Worm (Caenorhabditis elegans): ENCODE measurements around the gene Y42G9A.2.

Gene Y42G9A.2

DNA sequence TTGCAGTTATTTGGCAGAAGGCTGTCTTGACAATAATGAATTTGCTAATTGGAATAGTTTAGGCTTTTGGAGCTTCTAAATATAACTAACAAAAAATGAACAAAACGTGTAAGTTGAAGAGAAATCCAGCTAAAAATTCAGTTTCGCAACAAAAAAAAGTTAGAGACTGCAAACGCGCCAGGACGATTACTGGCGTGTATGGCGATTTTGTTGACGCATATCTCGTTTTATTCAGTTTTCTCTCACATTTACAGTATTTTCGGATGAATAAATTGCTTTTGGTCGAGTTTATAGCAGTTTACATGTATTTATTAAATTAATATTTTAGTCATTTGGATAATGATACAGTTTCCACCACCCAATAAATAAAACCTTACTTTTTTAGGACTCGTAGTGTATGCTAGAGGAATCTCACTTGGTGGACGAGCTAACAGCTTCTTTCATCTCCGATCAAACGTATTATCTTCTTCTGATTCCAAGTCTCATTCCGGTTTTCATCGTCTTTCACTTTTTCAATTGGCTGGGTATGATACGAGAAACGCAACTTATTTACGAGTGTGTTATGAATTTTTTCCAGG is 25.1 kb downstream of the Y42G9A.2 start, which contains the start of the genes abcf-3 and F42A10.5 (continued):
- TF ChIP-seq F37B4.10 (GFP tag; IDR thresholded peaks at IDR 0.05) (no peak), lin-54 (GFP tag; optimal IDR thresholded peaks at IDR 0.05) (peak; percentile 64), dox-1 (GFP tag; IDR thresholded peaks at IDR 0.05) (no peak), nfyb-1 (GFP tag; IDR thresholded peaks at IDR 0.05) (0 out of 2 replicates have a peak, but pooled peaks have one; percentile 40), hmg-20 (GFP tag; IDR thresholded peaks at IDR 0.05) (no peak), F10E7.11 (tag; optimal IDR thresholded peaks at IDR 0.05) (no peak), egrh-3 (GFP tag; IDR thresholded peaks at IDR 0.05) (no peak), lag-1 (GFP tag; IDR thresholded peaks at IDR 0.05) (no peak), lsy-27 (tag; optimal IDR thresholded peaks at IDR 0.05; ENCODE audit: borderline replicate concordance, insufficient read depth) (no peak), lsl-1 (GFP tag; optimal IDR thresholded peaks at IDR 0.05) (peak; percentile 47), B0035.1 (tag; optimal IDR thresholded peaks at IDR 0.05) (no peak), madf-10 (tag; optimal IDR thresholded peaks at IDR 0.05) (no peak), akir-1 (GFP tag; optimal IDR thresholded peaks at IDR 0.05) (no peak), nhr-120 (GFP tag; IDR thresholded peaks at IDR 0.05) (no peak), pbrm-1 (GFP tag; IDR thresholded peaks at IDR 0.05) (peak; percentile 41; the same call in 1 of the 2 replicates), F23B12.7 (tag; optimal IDR thresholded peaks at IDR 0.05; ENCODE audit: insufficient read depth) (no peak), zim-3 (tag; optimal IDR thresholded peaks at IDR 0.05) (no peak), T07F8.4 (tag; optimal IDR thresholded peaks at IDR 0.05) (no peak), B0019.2 (GFP tag; conservative IDR thresholded peaks at IDR 0.05) (no peak), unc-62 (GFP tag; optimal IDR thresholded peaks at IDR 0.05) (no peak), ama-1 (optimal IDR thresholded peaks at IDR 0.05) (no peak), ama-1 (GFP tag; optimal IDR thresholded peaks at IDR 0.05) (no peak), F57A8.1 (GFP tag; optimal IDR thresholded peaks at IDR 0.05) (no peak), ceh-100 (GFP tag; IDR thresholded peaks at IDR 0.05) (no peak), athp-1 (tag; optimal IDR thresholded peaks at IDR 0.05) (no peak), tlf-1 (GFP tag; optimal IDR thresholded peaks at IDR 0.05) (peak; percentile 26), ekl-4 (GFP tag; IDR thresholded peaks at IDR 0.05) (no peak), him-1 (tag; optimal IDR thresholded peaks at IDR 0.05) (no peak), ceh-79 (tag; optimal IDR thresholded peaks at IDR 0.05) (no peak), madf-8 (GFP tag; conservative IDR thresholded peaks at IDR 0.05) (no peak), mcd-1 (GFP tag; IDR thresholded peaks at IDR 0.05) (peak; percentile 66), pha-4 (tag; optimal IDR thresholded peaks at IDR 0.05) (no peak), Y56A3A.18 (GFP tag; IDR thresholded peaks at IDR 0.05) (no peak), B0261.1 (tag; optimal IDR thresholded peaks at IDR 0.05) (no peak), hmg-1.2 (GFP tag; IDR thresholded peaks at IDR 0.05) (no peak), cebp-1 (GFP tag; IDR thresholded peaks at IDR 0.05) (no peak), cebp-1 (tag; optimal IDR thresholded peaks at IDR 0.05) (peak; percentile 93), lin-35 (GFP tag; optimal IDR thresholded peaks at IDR 0.05) (peak in 1 of 3 experiments; percentile 66), ztf-6 (GFP tag; IDR thresholded peaks at IDR 0.05) (no peak), rec-8 (tag; optimal IDR thresholded peaks at IDR 0.05) (no peak), F52B5.7 (tag; optimal IDR thresholded peaks at IDR 0.05) (no peak), bed-1 (GFP tag; IDR thresholded peaks at IDR 0.05) (no peak), cebp-2 (GFP tag; IDR thresholded peaks at IDR 0.05) (no peak), attf-6 (GFP tag; IDR thresholded peaks at IDR 0.05) (no peak), unc-130 (GFP tag; optimal IDR thresholded peaks at IDR 0.05) (no peak), bed-2 (GFP tag; IDR thresholded peaks at IDR 0.05) (no peak), nhr-90 (tag; optimal IDR thresholded peaks at IDR 0.05) (no peak), let-607 (tag; optimal IDR thresholded peaks at IDR 0.05) (peak in 1 of 2 experiments; percentile 56), nhr-80 (tag; optimal IDR thresholded peaks at IDR 0.05) (peak; percentile 41)

Measured in whole organism, young adult.